Fruit fly (Drosophila melanogaster): ENCODE results near the gene cal1.

The cal1 gene

dm6 chr3R:17077968-17078417, 10.1 kb upstream of the cal1 start (continued):
- TF ChIP-seq CG34376 (GFP tag; optimal IDR thresholded peaks at IDR 0.05) (peak; percentile 80), mirr (GFP tag; optimal IDR thresholded peaks at IDR 0.05) (peak; percentile 86), CG6689 (GFP tag; IDR thresholded peaks at IDR 0.05) (no peak), CG3065 (GFP tag; optimal IDR thresholded peaks at IDR 0.05) (no peak), NFAT (GFP tag; IDR thresholded peaks at IDR 0.05) (peak; percentile 4; the same call in 1 of the 2 replicates), wor (GFP tag; IDR thresholded peaks at IDR 0.05) (no peak), crol (GFP tag; IDR thresholded peaks at IDR 0.05) (peak; percentile 95), pzg (GFP tag; optimal IDR thresholded peaks at IDR 0.05) (no peak), gsb (GFP tag; IDR thresholded peaks at IDR 0.05) (no peak), scrt (GFP tag; optimal IDR thresholded peaks at IDR 0.05) (peak; percentile 23), bowl (GFP tag; IDR thresholded peaks at IDR 0.05) (0 out of 2 replicates have a peak, but pooled peaks have one; percentile 31), CG3726 (GFP tag; IDR thresholded peaks at IDR 0.05) (no peak), Sox100B (GFP tag; optimal IDR thresholded peaks at IDR 0.05) (no peak)

- TF ChIP-seq so (GFP tag; IDR thresholded peaks at IDR 0.05) (0 out of 3 replicates have a peak, but pooled peaks have one; percentile 8), CG34376 (GFP tag; optimal IDR thresholded peaks at IDR 0.05) (peak; percentile 41), Meics (GFP tag; optimal IDR thresholded peaks at IDR 0.05) (peak; percentile 42), CoRest (tag; optimal IDR thresholded peaks at IDR 0.05) (peak; percentile 32), grau (tag; optimal IDR thresholded peaks at IDR 0.05) (peak; percentile 63), BtbVII (GFP tag; optimal IDR thresholded peaks at IDR 0.05) (no peak), CG9797 (GFP tag; optimal IDR thresholded peaks at IDR 0.05) (no peak), CG15696 (tag; optimal IDR thresholded peaks at IDR 0.05) (peak; percentile 27), exex (tag; optimal IDR thresholded peaks at IDR 0.05) (peak; percentile 5), CG12769 (tag; optimal IDR thresholded peaks at IDR 0.05) (peak; percentile 69), Pdp1 (GFP tag; optimal IDR thresholded peaks at IDR 0.05) (peak in 1 of 2 experiments; percentile 57), Med (GFP tag) (peak; percentile 87), zfh1 (GFP tag; IDR thresholded peaks at IDR 0.05) (0 out of 3 replicates have a peak, but pooled peaks have one; percentile 29), fd64A (GFP tag; optimal IDR thresholded peaks at IDR 0.05) (peak; percentile 67), chinmo (GFP tag; IDR thresholded peaks at IDR 0.05; ENCODE audit: partially characterized antibody) (0 out of 4 replicates have a peak, but pooled peaks have one; percentile 56), ftz-f1 (GFP tag; optimal IDR thresholded peaks at IDR 0.05) (peak; percentile 56), CG13775 (GFP tag; optimal IDR thresholded peaks at IDR 0.05) (no peak), CG3281 (GFP tag; optimal IDR thresholded peaks at IDR 0.05) (peak; percentile 8), schlank (tag; optimal IDR thresholded peaks at IDR 0.05) (peak; percentile 25), Stat92E (GFP tag; optimal IDR thresholded peaks at IDR 0.05) (no peak), CG7556 (GFP tag; optimal IDR thresholded peaks at IDR 0.05) (peak; percentile 1), CG15601 (tag; optimal IDR thresholded peaks at IDR 0.05) (peak; percentile 20), Rfx (GFP tag; IDR thresholded peaks at IDR 0.05) (peak; percentile 35; the same call in 1 of the 2 replicates), Taf1 (GFP tag; IDR thresholded peaks at IDR 0.05) (peak; percentile 21; the same call in 1 of the 2 replicates), Hr78 (GFP tag; optimal IDR thresholded peaks at IDR 0.05) (peak in 1 of 2 experiments; percentile 83), CG12299 (tag; optimal IDR thresholded peaks at IDR 0.05) (peak; percentile 60), Doc3 (GFP tag; IDR thresholded peaks at IDR 0.05; ENCODE audit: partially characterized antibody) (no peak), bsh (GFP tag; optimal IDR thresholded peaks at IDR 0.05) (peak in 1 of 2 experiments; percentile 37), CG32767 (GFP tag; IDR thresholded peaks at IDR 0.05) (0 out of 2 replicates have a peak, but pooled peaks have one; percentile 8), cwo (GFP tag; optimal IDR thresholded peaks at IDR 0.05) (peak; percentile 46), crp (GFP tag; optimal IDR thresholded peaks at IDR 0.05) (peak in 1 of 2 experiments; percentile 71), fd102C (GFP tag; optimal IDR thresholded peaks at IDR 0.05) (peak; percentile 62), CG7987 (GFP tag; optimal IDR thresholded peaks at IDR 0.05) (peak; percentile 75)
Measured at dm6 chr3R:17078961-17079858, 8.9 kb upstream of the cal1 start.

All from whole organism, embryonic.